Worm (Caenorhabditis elegans) whole organism, young adult: ENCODE results near the gene D2024.4.

ENCODE experiments used
- B0261.1 ChIP-seq: sonication (generic microtip); optimal IDR thresholded peaks from 2 replicates; lab custom pipeline; 2016; ENCODE audit warnings: mild to moderate bottlenecking, missing genetic modification characterization, moderate library complexity, missing compliant biosample characterization
- F57C9.4 ChIP-seq: sonication (generic microtip); optimal IDR thresholded peaks from 2 replicates; lab custom pipeline; 2017; ENCODE audit warnings: mild to moderate bottlenecking, missing genetic modification characterization, missing compliant biosample characterization
- ceh-79 ChIP-seq: sonication (generic microtip); optimal IDR thresholded peaks from 2 replicates; lab custom pipeline; 2017; ENCODE audit warnings: mild to moderate bottlenecking, missing genetic modification characterization, missing compliant biosample characterization
- gei-17 ChIP-seq: fragments of 200-800 bp; sonication (Bioruptor generic); optimal IDR thresholded peaks from 2 replicates; lab custom pipeline; 2018; ENCODE audit warnings: mild to moderate bottlenecking, missing genetic modification characterization, missing compliant biosample characterization
- lsy-27 ChIP-seq: sonication (generic microtip); optimal IDR thresholded peaks from 2 replicates; lab custom pipeline; 2017; ENCODE audit warnings: missing genetic modification characterization, mild to moderate bottlenecking, missing compliant biosample characterization, antibody characterized with exemption, missing genotype, borderline replicate concordance; ENCODE audit not compliant: insufficient read depth
- mes-4 ChIP-seq: sonication (generic microtip); optimal IDR thresholded peaks from 2 replicates; lab custom pipeline; 2016; ENCODE audit warnings: missing genotype, missing genetic modification characterization, missing compliant biosample characterization
- snpc-1.3 ChIP-seq: sonication (generic microtip); optimal IDR thresholded peaks from 2 replicates; lab custom pipeline; 2017; ENCODE audit warnings: missing genetic modification characterization, mild to moderate bottlenecking, missing compliant biosample characterization, antibody characterized with exemption, moderate library complexity, missing genotype, missing genetic modification reagents; ENCODE audit not compliant: insufficient read depth
- snpc-4 ChIP-seq, 5 experiments: fragments of 150-350 bp in 1 of 5; sonication (generic microtip) in 4 of 5; optimal IDR thresholded peaks; 2 replicates each; lab custom pipeline; 2014 to 2018; ENCODE audit warnings: missing genetic modification characterization in 5 of 5, missing biosample characterization in 3 of 5, antibody characterized with exemption in 2 of 5, mild to moderate bottlenecking in 2 of 5, missing compliant biosample characterization in 2 of 5, missing genotype in 2 of 5, moderate library complexity in 2 of 5, missing genetic modification reagents in 1 of 5

Gene D2024.4

ce11 chrIV:7274969-7275548 lies 44.0 kb downstream of the D2024.4 start (continued):
- TF ChIP-seq snpc-1.3 (peak; percentile 29), snpc-4 (GFP tag; optimal IDR thresholded peaks at IDR 0.05; lab: Kevin White, UChicago) (peak; percentile 54), snpc-4 (tag; optimal IDR thresholded peaks at IDR 0.05; lab: Kevin White, UChicago) (peak in 2 of 4 experiments; percentile 57 to 74), mes-4 (tag; lab: Kevin White, UChicago) (no peak), lsy-27 (tag; lab: Kevin White, UChicago) (peak; percentile 8), gei-17 (GFP tag; lab: Kevin White, UChicago) (no peak), B0261.1 (tag; lab: Kevin White, UChicago) (peak; percentile 63)
- TF ChIP-seq, all 124 proteins: peak for 12

ce11 chrIV:7276661-7277060 lies 45.6 kb downstream of the D2024.4 start, which contains the start of gene C06E4.2:
Gene C06E4.2 (plus strand): TSS chrIV:7276961.
- TF ChIP-seq ceh-79 (tag; lab: Kevin White, UChicago) (no peak), F57C9.4 (tag; lab: Kevin White, UChicago) (no peak)
